Fruit fly (Drosophila melanogaster): ENCODE measurements around the gene Clic.

The Clic gene

DNA sequence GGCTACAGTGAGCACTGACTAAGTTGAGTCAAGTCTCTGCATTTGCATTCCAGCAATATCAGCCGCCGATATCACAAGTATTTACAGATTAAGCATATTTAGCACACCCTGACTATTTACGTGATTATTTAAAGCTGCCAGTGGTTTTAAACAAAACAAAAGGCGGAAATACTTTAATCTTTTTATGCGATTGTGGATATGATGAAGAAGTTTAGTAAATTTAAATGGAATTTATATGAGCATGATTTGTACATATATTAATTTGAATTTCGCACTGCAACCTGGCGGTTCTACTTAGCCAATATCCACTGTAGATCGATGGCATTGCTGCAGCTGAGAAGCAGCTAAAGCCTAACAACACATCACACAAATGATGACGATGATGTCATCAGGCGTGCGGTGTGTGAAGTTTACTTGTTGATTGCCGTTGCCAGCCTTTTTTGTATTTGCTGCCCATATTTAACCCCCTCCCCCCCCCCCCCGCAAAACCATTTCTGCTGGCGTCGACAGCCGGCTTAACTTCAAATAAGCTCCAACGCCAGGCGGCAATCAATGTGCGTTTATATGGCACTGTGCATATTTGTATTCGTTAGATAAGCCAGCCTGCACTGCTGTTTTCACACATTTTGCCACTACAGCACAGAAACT, 6.5 kb downstream of the Clic start (continued):
- TF ChIP-seq esg (GFP tag; conservative IDR thresholded peaks at IDR 0.05) (peak; percentile 60), CG11504 (tag; optimal IDR thresholded peaks at IDR 0.05) (peak; percentile 85), bab2 (GFP tag; optimal IDR thresholded peaks at IDR 0.05) (peak; percentile 42), CG4424 (GFP tag; optimal IDR thresholded peaks at IDR 0.05) (peak; percentile 70), CG2712 (tag; optimal IDR thresholded peaks at IDR 0.05) (peak; percentile 60), CG6854 (GFP tag; optimal IDR thresholded peaks at IDR 0.05) (peak; percentile 9), CG9932 (GFP tag; IDR thresholded peaks at IDR 0.05) (no peak), NK7.1 (GFP tag; optimal IDR thresholded peaks at IDR 0.05) (no peak), CG2129 (GFP tag; IDR thresholded peaks at IDR 0.05; ENCODE audit: partially characterized antibody) (no peak), CG42726 (GFP tag; IDR thresholded peaks at IDR 0.05; ENCODE audit: partially characterized antibody) (no peak), CG31388 (GFP tag; optimal IDR thresholded peaks at IDR 0.05) (no peak), al (GFP tag; IDR thresholded peaks at IDR 0.05) (peak; percentile 28; the same call in 1 of the 2 replicates), vfl (GFP tag; optimal IDR thresholded peaks at IDR 0.05) (no peak), CG9437 (GFP tag; optimal IDR thresholded peaks at IDR 0.05) (peak; percentile 49), CG15011 (GFP tag; optimal IDR thresholded peaks at IDR 0.05) (peak; percentile 38), CG10543 (GFP tag; optimal IDR thresholded peaks at IDR 0.05) (peak; percentile 57), croc (GFP tag; conservative IDR thresholded peaks at IDR 0.05) (peak; percentile 57; the same call in 2 of the 3 replicates), kah (GFP tag; optimal IDR thresholded peaks at IDR 0.05) (peak; percentile 20), CG10959 (GFP tag; IDR thresholded peaks at IDR 0.05) (no peak), CG16815 (GFP tag; optimal IDR thresholded peaks at IDR 0.05) (peak; percentile 30), CG4820 (GFP tag; optimal IDR thresholded peaks at IDR 0.05) (peak; percentile 56), HLHmδ (GFP tag; optimal IDR thresholded peaks at IDR 0.05) (no peak), Hey (tag; optimal IDR thresholded peaks at IDR 0.05) (no peak), CG7556 (GFP tag; optimal IDR thresholded peaks at IDR 0.05) (peak; percentile 69), Hr78 (GFP tag; optimal IDR thresholded peaks at IDR 0.05) (peak in 1 of 2 experiments; percentile 34), CG12391 (tag; optimal IDR thresholded peaks at IDR 0.05) (peak; percentile 59), CG8388 (GFP tag; optimal IDR thresholded peaks at IDR 0.05) (peak; percentile 49), BtbVII (GFP tag; optimal IDR thresholded peaks at IDR 0.05) (peak; percentile 51), slp2 (GFP tag; optimal IDR thresholded peaks at IDR 0.05) (peak; percentile 28), CG18262 (tag; optimal IDR thresholded peaks at IDR 0.05) (peak; percentile 71), CG4404 (GFP tag; IDR thresholded peaks at IDR 0.05) (peak; percentile 33; the same call in 1 of the 2 replicates), gem (tag; optimal IDR thresholded peaks at IDR 0.05) (peak; percentile 78), CG11093 (GFP tag; IDR thresholded peaks at IDR 0.05) (peak; percentile 63; the same call in 2 of the 3 replicates), dmrt99B (tag; optimal IDR thresholded peaks at IDR 0.05) (peak; percentile 84), zfh1 (GFP tag; IDR thresholded peaks at IDR 0.05) (no peak), otp (GFP tag; IDR thresholded peaks at IDR 0.05) (0 out of 3 replicates have a peak, but pooled peaks have one; percentile 8), CG2120 (GFP tag; optimal IDR thresholded peaks at IDR 0.05) (peak; percentile 55), Sox100B (GFP tag; optimal IDR thresholded peaks at IDR 0.05) (peak; percentile 73), lab (GFP tag; optimal IDR thresholded peaks at IDR 0.05) (peak; percentile 73), CG32767 (GFP tag; IDR thresholded peaks at IDR 0.05) (0 out of 2 replicates have a peak, but pooled peaks have one; percentile 55), CG4328 (GFP tag; optimal IDR thresholded peaks at IDR 0.05) (peak; percentile 59), btn (GFP tag; optimal IDR thresholded peaks at IDR 0.05) (no peak), CG11695 (GFP tag; IDR thresholded peaks at IDR 0.05) (peak; percentile 58; the same call in 2 of the 3 replicates), CG3726 (GFP tag; IDR thresholded peaks at IDR 0.05) (0 out of 3 replicates have a peak, but pooled peaks have one; percentile 35), CG15073 (GFP tag; optimal IDR thresholded peaks at IDR 0.05) (no peak), ind (GFP tag; optimal IDR thresholded peaks at IDR 0.05) (peak; percentile 60), jing (GFP tag; optimal IDR thresholded peaks at IDR 0.05) (peak; percentile 13), sr (GFP tag; IDR thresholded peaks at IDR 0.05) (0 out of 3 replicates have a peak, but pooled peaks have one; percentile 13), TFAM (GFP tag; optimal IDR thresholded peaks at IDR 0.05) (no peak)
